Worm (Caenorhabditis elegans) whole organism, L1 larva: ENCODE measurements around the gene col-98.

ENCODE experiments used
- C16A3.4 ChIP-seq: fragments of 150-350 bp; optimal IDR thresholded peaks from 2 replicates; lab custom pipeline; 2014; ENCODE audit warnings: missing biosample characterization, missing genetic modification characterization
- C34B4.2 ChIP-seq: sonication (generic microtip); optimal IDR thresholded peaks from 2 replicates; lab custom pipeline; 2017; ENCODE audit warnings: mild to moderate bottlenecking, missing genetic modification characterization, missing compliant biosample characterization
- F16B12.6 ChIP-seq: fragments of 150-350 bp; optimal IDR thresholded peaks from 2 replicates; lab custom pipeline; 2014; ENCODE audit warnings: missing biosample characterization, missing genetic modification characterization
- Y116A8C.19 ChIP-seq: sonication (generic microtip); optimal IDR thresholded peaks from 2 replicates; lab custom pipeline; 2016; ENCODE audit warnings: missing compliant biosample characterization, missing genetic modification characterization, borderline replicate concordance
- aha-1 ChIP-seq: fragments of 150-350 bp; optimal IDR thresholded peaks from 2 replicates; lab custom pipeline; 2014; ENCODE audit warnings: missing biosample characterization, missing genetic modification characterization
- alr-1 ChIP-seq: fragments of 200-800 bp; sonication (Bioruptor generic); optimal IDR thresholded peaks from 2 replicates; lab custom pipeline; 2018; ENCODE audit warnings: borderline replicate concordance, mild to moderate bottlenecking, missing genetic modification characterization, missing compliant biosample characterization
- ama-1 ChIP-seq: fragments of 150-350 bp; optimal IDR thresholded peaks from 2 replicates; lab custom pipeline; 2014
- blmp-1 ChIP-seq: fragments of 150-350 bp; optimal IDR thresholded peaks from 2 replicates; lab custom pipeline; 2014; ENCODE audit warnings: missing biosample characterization, missing genetic modification characterization
- ceh-63 ChIP-seq: fragments of 200-800 bp; sonication (Bioruptor generic); optimal IDR thresholded peaks from 2 replicates; lab custom pipeline; 2018; ENCODE audit warnings: mild to moderate bottlenecking, missing genetic modification characterization, missing compliant biosample characterization
- ceh-82 ChIP-seq, 3 experiments: fragments of 150-350 bp in 1 of 3; sonication (generic microtip) in 2 of 3; optimal IDR thresholded peaks; 2 replicates each; lab custom pipeline; 2014 to 2017; ENCODE audit warnings: missing biosample characterization in 3 of 3, missing genetic modification characterization in 3 of 3
- ceh-88 ChIP-seq: fragments of 200-800 bp; sonication (Bioruptor generic); IDR thresholded peaks from 2 replicates; pipeline ENCODE4 v1.3.6; 2022; ENCODE audit warnings: missing genetic modification characterization, missing compliant biosample characterization
- dpl-1 ChIP-seq, 3 experiments: fragments of 150-350 bp in 2 of 3; sonication (generic microtip) in 1 of 3; optimal IDR thresholded peaks; 2 replicates each; lab custom pipeline; 2014 to 2017; ENCODE audit warnings: missing biosample characterization in 3 of 3, missing genetic modification characterization in 3 of 3, missing genetic modification reagents in 3 of 3
- dsc-1 ChIP-seq: sonication (generic microtip); optimal IDR thresholded peaks from 2 replicates; lab custom pipeline; 2016; ENCODE audit warnings: mild to moderate bottlenecking, missing genetic modification characterization, missing compliant biosample characterization
- efl-1 ChIP-seq, 4 experiments: fragments of 150-350 bp; optimal IDR thresholded peaks in 3 of 4; peaks in 1 of 4; 1 replicate in 1 of 4; 2 replicates in 3 of 4; lab custom pipeline; 2014; ENCODE audit warnings: missing biosample characterization in 2 of 4, missing genetic modification characterization in 2 of 4, missing genetic modification reagents in 2 of 4
- efl-3 ChIP-seq: fragments of 200-800 bp; sonication (Bioruptor generic); optimal IDR thresholded peaks from 2 replicates; lab custom pipeline; 2018; ENCODE audit warnings: mild to moderate bottlenecking, missing genetic modification characterization, missing compliant biosample characterization
- elt-3 ChIP-seq, 6 experiments: fragments of 150-350 bp in 1 of 6; sonication (generic microtip); optimal IDR thresholded peaks; 2 replicates each; lab custom pipeline; 2017 to 2018; ENCODE audit warnings: missing biosample characterization in 6 of 6, missing genetic modification characterization in 6 of 6, inconsistent platforms in 1 of 6
- ets-5 ChIP-seq: fragments of 200-800 bp; sonication (Bioruptor generic); IDR thresholded peaks from 2 replicates; pipeline ENCODE4 v1.3.6; 2022; ENCODE audit warnings: missing genetic modification characterization, missing compliant biosample characterization
- fkh-10 ChIP-seq: sonication (generic microtip); optimal IDR thresholded peaks from 2 replicates; lab custom pipeline; 2017; ENCODE audit warnings: missing biosample characterization, missing genetic modification reagents, missing genetic modification characterization
- fkh-4 ChIP-seq: sonication (generic microtip); optimal IDR thresholded peaks from 2 replicates; lab custom pipeline; 2016; ENCODE audit warnings: missing compliant biosample characterization, missing genetic modification characterization, borderline replicate concordance
- fos-1 ChIP-seq: fragments of 150-350 bp; optimal IDR thresholded peaks from 2 replicates; lab custom pipeline; 2014; ENCODE audit warnings: missing biosample characterization, missing genetic modification characterization
- irx-1 ChIP-seq: sonication (generic microtip); optimal IDR thresholded peaks from 2 replicates; lab custom pipeline; 2016; ENCODE audit warnings: missing genetic modification characterization, missing compliant biosample characterization
- jun-1 ChIP-seq: fragments of 150-350 bp; optimal IDR thresholded peaks from 2 replicates; lab custom pipeline; 2014; ENCODE audit warnings: missing biosample characterization, missing genetic modification reagents, missing genetic modification characterization
- lin-14 ChIP-seq: fragments of 200-800 bp; sonication (Bioruptor generic); optimal IDR thresholded peaks from 2 replicates; lab custom pipeline; 2018; ENCODE audit warnings: mild to moderate bottlenecking, missing genetic modification characterization, moderate library complexity, missing compliant biosample characterization
- lin-15B ChIP-seq: fragments of 150-350 bp; sonication (generic microtip); optimal IDR thresholded peaks from 3 replicates; lab custom pipeline; 2014; ENCODE audit warnings: missing biosample characterization, missing genetic modification characterization
- lin-39 ChIP-seq: fragments of 150-350 bp; optimal IDR thresholded peaks from 2 replicates; lab custom pipeline; 2014; ENCODE audit warnings: missing biosample characterization, missing genetic modification reagents, missing genetic modification characterization
- lsy-2 ChIP-seq, 2 experiments: fragments of 150-350 bp; optimal IDR thresholded peaks; 2 replicates each; lab custom pipeline; 2014; ENCODE audit warnings: missing biosample characterization in 2 of 2, missing genetic modification characterization in 2 of 2
- mab-9 ChIP-seq: fragments of 200-800 bp; sonication (Bioruptor generic); IDR thresholded peaks from 2 replicates; pipeline ENCODE4 v1.3.6; 2022; ENCODE audit warnings: missing genetic modification reagents, missing genetic modification characterization, missing compliant biosample characterization
- mdl-1 ChIP-seq, 2 experiments: fragments of 150-350 bp; optimal IDR thresholded peaks; 2 replicates each; lab custom pipeline; 2014 to 2017; ENCODE audit warnings: missing biosample characterization in 2 of 2, missing genetic modification characterization in 2 of 2, inconsistent platforms in 1 of 2
- mep-1 ChIP-seq: fragments of 150-350 bp; optimal IDR thresholded peaks from 2 replicates; lab custom pipeline; 2014; ENCODE audit warnings: missing biosample characterization, missing genetic modification characterization
- nhr-11 ChIP-seq: fragments of 150-350 bp; optimal IDR thresholded peaks from 2 replicates; lab custom pipeline; 2014; ENCODE audit warnings: missing biosample characterization, missing genetic modification characterization
- nhr-19 ChIP-seq: fragments of 200-800 bp; sonication (Bioruptor generic); conservative IDR thresholded peaks from 2 replicates; pipeline ENCODE4 v1.3.6; 2022; ENCODE audit warnings: missing genetic modification characterization, missing compliant biosample characterization
- nhr-28 ChIP-seq: fragments of 150-350 bp; optimal IDR thresholded peaks from 2 replicates; lab custom pipeline; 2014; ENCODE audit warnings: missing biosample characterization, missing genetic modification characterization
- nhr-47 ChIP-seq: sonication (generic microtip); optimal IDR thresholded peaks from 2 replicates; lab custom pipeline; 2016; ENCODE audit warnings: mild to moderate bottlenecking, missing genetic modification characterization, moderate library complexity, missing compliant biosample characterization
- nhr-71 ChIP-seq: sonication (generic microtip); optimal IDR thresholded peaks from 2 replicates; lab custom pipeline; 2016; ENCODE audit warnings: mild to moderate bottlenecking, missing genetic modification characterization, moderate library complexity, missing compliant biosample characterization
- nhr-85 ChIP-seq: sonication (generic microtip); peaks from one replicate; lab custom pipeline; 2016; ENCODE audit warnings: missing genetic modification characterization, inconsistent platforms, missing compliant biosample characterization
- nhr-90 ChIP-seq: sonication (generic microtip); optimal IDR thresholded peaks from 2 replicates; lab custom pipeline; 2016; ENCODE audit warnings: mild to moderate bottlenecking, missing genetic modification characterization, missing compliant biosample characterization; ENCODE audit not compliant: poor library complexity
- pag-3 ChIP-seq: sonication (generic microtip); optimal IDR thresholded peaks from 2 replicates; lab custom pipeline; 2017; ENCODE audit warnings: missing genetic modification characterization, mild to moderate bottlenecking, missing compliant biosample characterization, antibody characterized with exemption, borderline replicate concordance; ENCODE audit not compliant: insufficient read depth
- pax-3 ChIP-seq: fragments of 200-800 bp; sonication (Bioruptor generic); optimal IDR thresholded peaks from 2 replicates; lab custom pipeline; 2018; ENCODE audit warnings: mild to moderate bottlenecking, missing genetic modification characterization, moderate library complexity, missing compliant biosample characterization
- pqm-1 ChIP-seq: sonication (generic microtip); optimal IDR thresholded peaks from 3 replicates; lab custom pipeline; 2017; ENCODE audit warnings: missing biosample characterization, missing genetic modification characterization
- snu-23 ChIP-seq: sonication (generic microtip); optimal IDR thresholded peaks from 2 replicates; lab custom pipeline; 2016; ENCODE audit warnings: missing genetic modification characterization, missing compliant biosample characterization
- sptf-1 ChIP-seq: fragments of 150-350 bp; optimal IDR thresholded peaks from 2 replicates; lab custom pipeline; 2014; ENCODE audit warnings: missing biosample characterization, missing genetic modification characterization
- swsn-7 ChIP-seq: sonication (generic microtip); optimal IDR thresholded peaks from 2 replicates; lab custom pipeline; 2016; ENCODE audit warnings: missing genetic modification characterization, missing compliant biosample characterization
- tbx-2 ChIP-seq: sonication (generic microtip); optimal IDR thresholded peaks from 2 replicates; lab custom pipeline; 2016; ENCODE audit warnings: missing genetic modification characterization, missing compliant biosample characterization
- tlp-1 ChIP-seq: fragments of 150-350 bp; optimal IDR thresholded peaks from 2 replicates; lab custom pipeline; 2014; ENCODE audit warnings: missing biosample characterization, missing genetic modification characterization
- unc-62 ChIP-seq: fragments of 150-350 bp; optimal IDR thresholded peaks from 2 replicates; lab custom pipeline; 2014; ENCODE audit warnings: missing biosample characterization, missing genetic modification reagents, missing genetic modification characterization
- unc-86 ChIP-seq: sonication (generic microtip); optimal IDR thresholded peaks from 2 replicates; lab custom pipeline; 2016; ENCODE audit warnings: missing genetic modification characterization, missing compliant biosample characterization
- vab-15 ChIP-seq: sonication (generic microtip); optimal IDR thresholded peaks from 2 replicates; lab custom pipeline; 2017; ENCODE audit warnings: missing genotype, mild to moderate bottlenecking, missing genetic modification characterization, missing compliant biosample characterization
- xbp-1 ChIP-seq: sonication (generic microtip); optimal IDR thresholded peaks from 2 replicates; lab custom pipeline; 2016; ENCODE audit warnings: missing genetic modification characterization, missing compliant biosample characterization
- zag-1 ChIP-seq: fragments of 150-350 bp; optimal IDR thresholded peaks from 2 replicates; lab custom pipeline; 2014; ENCODE audit warnings: missing biosample characterization, missing genetic modification characterization
- zip-4 ChIP-seq: fragments of 200-800 bp; sonication (Bioruptor generic); optimal IDR thresholded peaks from 2 replicates; lab custom pipeline; 2018; ENCODE audit warnings: mild to moderate bottlenecking, missing genetic modification characterization, moderate library complexity, missing compliant biosample characterization

Gene col-98

DNA sequence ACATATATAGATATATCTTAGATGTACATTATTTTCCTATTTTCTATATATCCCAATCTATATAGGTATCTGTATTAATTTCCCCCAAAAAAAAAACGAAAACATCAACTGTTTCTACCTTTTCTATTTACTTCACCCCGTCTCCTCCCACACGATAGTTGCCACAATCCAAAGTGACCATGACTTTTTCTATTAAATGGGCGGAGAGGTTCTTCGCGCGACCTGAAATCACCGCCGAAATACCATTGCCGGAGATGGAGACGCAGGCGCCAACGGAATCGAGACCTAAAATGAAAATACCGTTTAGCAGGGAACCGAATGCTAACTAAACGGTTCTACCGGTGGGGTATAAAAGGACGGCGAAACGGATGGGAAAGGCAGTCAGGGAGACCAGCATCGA lies at the start of gene col-98:
col-98 (plus strand) TSS at position 390 of the 400 bp plus-strand sequence.
- TF ChIP-seq pax-3 (tag; lab: Kevin White, UChicago) (no peak), lsy-2 (tag; optimal IDR thresholded peaks at IDR 0.05; lab: Kevin White, UChicago) (peak in 1 of 2 experiments; percentile 16), elt-3 (tag; optimal IDR thresholded peaks at IDR 0.05; lab: Kevin White, UChicago) (peak in 1 of 6 experiments; percentile 10), efl-3 (GFP tag; lab: Kevin White, UChicago) (no peak), zip-4 (GFP tag; lab: Kevin White, UChicago) (no peak), xbp-1 (tag; lab: Kevin White, UChicago) (no peak), sptf-1 (no peak), aha-1 (tag; lab: Kevin White, UChicago) (no peak), tlp-1 (no peak), dsc-1 (tag; lab: Kevin White, UChicago) (no peak), pag-3 (tag; lab: Kevin White, UChicago) (no peak), ceh-63 (GFP tag; lab: Kevin White, UChicago) (no peak), fkh-4 (tag; lab: Kevin White, UChicago) (no peak), lin-14 (GFP tag; lab: Kevin White, UChicago) (peak; percentile 78), zag-1 (tag; lab: Kevin White, UChicago) (no peak), vab-15 (tag; lab: Kevin White, UChicago) (no peak), C34B4.2 (tag; lab: Kevin White, UChicago) (no peak), nhr-11 (no peak), nhr-85 (peak; percentile 85), nhr-19 (no peak), unc-62 (GFP tag; lab: Kevin White, UChicago) (no peak), lin-15B (tag; lab: Kevin White, UChicago) (no peak), jun-1 (no peak), mab-9 (GFP tag; lab: Robert Waterston, UW) (no peak), fos-1 (tag; lab: Kevin White, UChicago) (no peak), alr-1 (tag; lab: Kevin White, UChicago) (no peak), swsn-7 (no peak), F16B12.6 (tag; lab: Kevin White, UChicago) (no peak), irx-1 (no peak), Y116A8C.19 (no peak), ets-5 (GFP tag; lab: Robert Waterston, UW) (no peak), dpl-1 (GFP tag; optimal IDR thresholded peaks at IDR 0.05; lab: Kevin White, UChicago) (no peak), efl-1 (optimal IDR thresholded peaks at IDR 0.05; lab: Kevin White, UChicago) (no peak), efl-1 (GFP tag; optimal IDR thresholded peaks at IDR 0.05 in 1 of 2; lab: Kevin White, UChicago) (peak in 1 of 2 experiments; percentile 72), tbx-2 (tag; lab: Kevin White, UChicago) (no peak), nhr-71 (tag; lab: Kevin White, UChicago) (peak; percentile 24), ceh-88 (no peak), snu-23 (GFP tag; lab: Kevin White, UChicago) (peak; percentile 42), ceh-82 (tag; optimal IDR thresholded peaks at IDR 0.05; lab: Kevin White, UChicago) (no peak), fkh-10 (GFP tag; lab: Kevin White, UChicago) (no peak), nhr-47 (tag; lab: Kevin White, UChicago) (peak; percentile 14), unc-86 (tag; lab: Kevin White, UChicago) (no peak), C16A3.4 (tag; lab: Kevin White, UChicago) (peak; percentile 12), mdl-1 (tag; optimal IDR thresholded peaks at IDR 0.05; lab: Kevin White, UChicago) (no peak), nhr-90 (tag; lab: Kevin White, UChicago) (peak; percentile 46), ama-1 (lab: Kevin White, UChicago) (no peak), lin-39 (tag; lab: Kevin White, UChicago) (no peak), pqm-1 (tag; lab: Kevin White, UChicago) (no peak), nhr-28 (tag; lab: Kevin White, UChicago) (no peak), blmp-1 (tag; lab: Kevin White, UChicago) (peak; percentile 62), mep-1 (tag; lab: Kevin White, UChicago) (peak; percentile 39)
